Worm (Caenorhabditis elegans) whole organism, L1 larva: ENCODE data around the gene lec-12.

Source experiments
- C04F5.9 ChIP-seq: sonication (generic microtip); optimal IDR thresholded peaks from 2 replicates; lab custom pipeline; 2016; ENCODE audit warnings: missing genetic modification characterization, missing compliant biosample characterization
- aly-2 ChIP-seq: fragments of 150-350 bp; optimal IDR thresholded peaks from 2 replicates; lab custom pipeline; 2014; ENCODE audit warnings: missing biosample characterization, missing genetic modification characterization
- ceh-63 ChIP-seq: fragments of 200-800 bp; sonication (Bioruptor generic); optimal IDR thresholded peaks from 2 replicates; lab custom pipeline; 2018; ENCODE audit warnings: mild to moderate bottlenecking, missing genetic modification characterization, missing compliant biosample characterization
- ceh-90 ChIP-seq: sonication (generic microtip); optimal IDR thresholded peaks from 2 replicates; lab custom pipeline; 2016; ENCODE audit warnings: missing genetic modification characterization, missing compliant biosample characterization
- ces-1 ChIP-seq: fragments of 150-350 bp; optimal IDR thresholded peaks from 2 replicates; lab custom pipeline; 2014; ENCODE audit warnings: missing biosample characterization, missing genetic modification reagents, missing genetic modification characterization
- dpl-1 ChIP-seq, 3 experiments: fragments of 150-350 bp in 2 of 3; sonication (generic microtip) in 1 of 3; optimal IDR thresholded peaks; 2 replicates each; lab custom pipeline; 2014 to 2017; ENCODE audit warnings: missing biosample characterization in 3 of 3, missing genetic modification characterization in 3 of 3, missing genetic modification reagents in 3 of 3
- efl-1 ChIP-seq, 4 experiments: fragments of 150-350 bp; optimal IDR thresholded peaks in 3 of 4; peaks in 1 of 4; 1 replicate in 1 of 4; 2 replicates in 3 of 4; lab custom pipeline; 2014; ENCODE audit warnings: missing biosample characterization in 2 of 4, missing genetic modification characterization in 2 of 4, missing genetic modification reagents in 2 of 4
- efl-3 ChIP-seq: fragments of 200-800 bp; sonication (Bioruptor generic); optimal IDR thresholded peaks from 2 replicates; lab custom pipeline; 2018; ENCODE audit warnings: mild to moderate bottlenecking, missing genetic modification characterization, missing compliant biosample characterization
- egl-13 ChIP-seq: sonication (generic microtip); optimal IDR thresholded peaks from 2 replicates; lab custom pipeline; 2016; ENCODE audit warnings: missing genotype, missing genetic modification reagents, missing genetic modification characterization, missing compliant biosample characterization
- egl-27 ChIP-seq, 2 experiments: fragments of 150-350 bp in 1 of 2; sonication (generic microtip); optimal IDR thresholded peaks; 3 replicates each; lab custom pipeline; 2017 to 2018; ENCODE audit warnings: missing biosample characterization in 2 of 2, missing genetic modification characterization in 2 of 2, missing genetic modification reagents in 2 of 2
- elt-2 ChIP-seq: sonication (generic microtip); optimal IDR thresholded peaks from 2 replicates; lab custom pipeline; 2016; ENCODE audit warnings: missing genetic modification characterization, mild to moderate bottlenecking, inconsistent platforms, missing compliant biosample characterization, missing genetic modification reagents
- ets-5 ChIP-seq: fragments of 200-800 bp; sonication (Bioruptor generic); IDR thresholded peaks from 2 replicates; pipeline ENCODE4 v1.3.6; 2022; ENCODE audit warnings: missing genetic modification characterization, missing compliant biosample characterization
- fkh-10 ChIP-seq: sonication (generic microtip); optimal IDR thresholded peaks from 2 replicates; lab custom pipeline; 2017; ENCODE audit warnings: missing biosample characterization, missing genetic modification reagents, missing genetic modification characterization
- fkh-4 ChIP-seq: sonication (generic microtip); optimal IDR thresholded peaks from 2 replicates; lab custom pipeline; 2016; ENCODE audit warnings: missing compliant biosample characterization, missing genetic modification characterization, borderline replicate concordance
- fkh-8 ChIP-seq: sonication (generic microtip); optimal IDR thresholded peaks from 2 replicates; lab custom pipeline; 2016; ENCODE audit warnings: mild to moderate bottlenecking, missing genetic modification characterization, missing compliant biosample characterization
- fos-1 ChIP-seq: fragments of 150-350 bp; optimal IDR thresholded peaks from 2 replicates; lab custom pipeline; 2014; ENCODE audit warnings: missing biosample characterization, missing genetic modification characterization
- hlh-17 ChIP-seq: fragments of 200-800 bp; sonication (Bioruptor generic); optimal IDR thresholded peaks from 2 replicates; lab custom pipeline; 2018; ENCODE audit warnings: missing genetic modification characterization, mild to moderate bottlenecking, missing compliant biosample characterization, moderate library complexity, borderline replicate concordance
- hpl-2 ChIP-seq: fragments of 150-350 bp; optimal IDR thresholded peaks from 2 replicates; lab custom pipeline; 2014; ENCODE audit warnings: missing biosample characterization, missing genetic modification reagents, missing genetic modification characterization
- irx-1 ChIP-seq: sonication (generic microtip); optimal IDR thresholded peaks from 2 replicates; lab custom pipeline; 2016; ENCODE audit warnings: missing genetic modification characterization, missing compliant biosample characterization
- isw-1 ChIP-seq: fragments of 200-800 bp; sonication (Bioruptor generic); IDR thresholded peaks from 2 replicates; pipeline ENCODE4 v1.3.6; 2022; ENCODE audit warnings: missing genetic modification characterization, missing compliant biosample characterization
- jun-1 ChIP-seq: fragments of 150-350 bp; optimal IDR thresholded peaks from 2 replicates; lab custom pipeline; 2014; ENCODE audit warnings: missing biosample characterization, missing genetic modification reagents, missing genetic modification characterization
- lin-13 ChIP-seq: fragments of 150-350 bp; optimal IDR thresholded peaks from 2 replicates; lab custom pipeline; 2014; ENCODE audit warnings: missing biosample characterization, missing genetic modification reagents, missing genetic modification characterization
- lin-35 ChIP-seq, 2 experiments: fragments of 150-350 bp; optimal IDR thresholded peaks; 2 replicates each; lab custom pipeline; 2014; ENCODE audit warnings: missing biosample characterization in 2 of 2, missing genetic modification characterization in 2 of 2, missing genetic modification reagents in 2 of 2
- lin-39 ChIP-seq: fragments of 150-350 bp; optimal IDR thresholded peaks from 2 replicates; lab custom pipeline; 2014; ENCODE audit warnings: missing biosample characterization, missing genetic modification reagents, missing genetic modification characterization
- lsy-2 ChIP-seq, 2 experiments: fragments of 150-350 bp; optimal IDR thresholded peaks; 2 replicates each; lab custom pipeline; 2014; ENCODE audit warnings: missing biosample characterization in 2 of 2, missing genetic modification characterization in 2 of 2
- mab-9 ChIP-seq: fragments of 200-800 bp; sonication (Bioruptor generic); IDR thresholded peaks from 2 replicates; pipeline ENCODE4 v1.3.6; 2022; ENCODE audit warnings: missing genetic modification reagents, missing genetic modification characterization, missing compliant biosample characterization
- mdl-1 ChIP-seq, 2 experiments: fragments of 150-350 bp; optimal IDR thresholded peaks; 2 replicates each; lab custom pipeline; 2014 to 2017; ENCODE audit warnings: missing biosample characterization in 2 of 2, missing genetic modification characterization in 2 of 2, inconsistent platforms in 1 of 2
- mef-2 ChIP-seq: fragments of 150-350 bp; optimal IDR thresholded peaks from 2 replicates; lab custom pipeline; 2014; ENCODE audit warnings: missing biosample characterization, missing genetic modification characterization
- mep-1 ChIP-seq: fragments of 150-350 bp; optimal IDR thresholded peaks from 2 replicates; lab custom pipeline; 2014; ENCODE audit warnings: missing biosample characterization, missing genetic modification characterization
- nhr-11 ChIP-seq: fragments of 150-350 bp; optimal IDR thresholded peaks from 2 replicates; lab custom pipeline; 2014; ENCODE audit warnings: missing biosample characterization, missing genetic modification characterization
- nhr-12 ChIP-seq: sonication (generic microtip); optimal IDR thresholded peaks from 2 replicates; lab custom pipeline; 2017; ENCODE audit warnings: missing biosample characterization, missing genetic modification characterization
- nhr-19 ChIP-seq: fragments of 200-800 bp; sonication (Bioruptor generic); conservative IDR thresholded peaks from 2 replicates; pipeline ENCODE4 v1.3.6; 2022; ENCODE audit warnings: missing genetic modification characterization, missing compliant biosample characterization
- nhr-237 ChIP-seq: fragments of 150-350 bp; optimal IDR thresholded peaks from 2 replicates; lab custom pipeline; 2014; ENCODE audit warnings: missing biosample characterization, missing genetic modification characterization
- nhr-71 ChIP-seq: sonication (generic microtip); optimal IDR thresholded peaks from 2 replicates; lab custom pipeline; 2016; ENCODE audit warnings: mild to moderate bottlenecking, missing genetic modification characterization, moderate library complexity, missing compliant biosample characterization
- nhr-76 ChIP-seq: sonication (generic microtip); optimal IDR thresholded peaks from 2 replicates; lab custom pipeline; 2017; ENCODE audit warnings: missing biosample characterization, missing genetic modification characterization
- nhr-77 ChIP-seq: fragments of 150-350 bp; optimal IDR thresholded peaks from 2 replicates; lab custom pipeline; 2014; ENCODE audit warnings: missing biosample characterization, missing genetic modification characterization
- pax-3 ChIP-seq: fragments of 200-800 bp; sonication (Bioruptor generic); optimal IDR thresholded peaks from 2 replicates; lab custom pipeline; 2018; ENCODE audit warnings: mild to moderate bottlenecking, missing genetic modification characterization, moderate library complexity, missing compliant biosample characterization
- pqm-1 ChIP-seq: sonication (generic microtip); optimal IDR thresholded peaks from 3 replicates; lab custom pipeline; 2017; ENCODE audit warnings: missing biosample characterization, missing genetic modification characterization
- rnt-1 ChIP-seq: sonication (generic microtip); optimal IDR thresholded peaks from 2 replicates; lab custom pipeline; 2016; ENCODE audit warnings: mild to moderate bottlenecking, missing genetic modification characterization, moderate library complexity, missing compliant biosample characterization
- snpc-4 ChIP-seq: fragments of 150-350 bp; optimal IDR thresholded peaks from 2 replicates; lab custom pipeline; 2014; ENCODE audit warnings: missing biosample characterization, missing genetic modification characterization
- snu-23 ChIP-seq: sonication (generic microtip); optimal IDR thresholded peaks from 2 replicates; lab custom pipeline; 2016; ENCODE audit warnings: missing genetic modification characterization, missing compliant biosample characterization
- sptf-1 ChIP-seq: fragments of 150-350 bp; optimal IDR thresholded peaks from 2 replicates; lab custom pipeline; 2014; ENCODE audit warnings: missing biosample characterization, missing genetic modification characterization
- sup-37 ChIP-seq: fragments of 200-800 bp; sonication (Bioruptor generic); optimal IDR thresholded peaks from 2 replicates; lab custom pipeline; 2018; ENCODE audit warnings: mild to moderate bottlenecking, missing genetic modification characterization, missing compliant biosample characterization
- swsn-7 ChIP-seq: sonication (generic microtip); optimal IDR thresholded peaks from 2 replicates; lab custom pipeline; 2016; ENCODE audit warnings: missing genetic modification characterization, missing compliant biosample characterization
- tbx-2 ChIP-seq: sonication (generic microtip); optimal IDR thresholded peaks from 2 replicates; lab custom pipeline; 2016; ENCODE audit warnings: missing genetic modification characterization, missing compliant biosample characterization
- unc-30 ChIP-seq: sonication (generic microtip); optimal IDR thresholded peaks from 2 replicates; lab custom pipeline; 2017; ENCODE audit warnings: missing biosample characterization, missing genetic modification characterization
- unc-86 ChIP-seq: sonication (generic microtip); optimal IDR thresholded peaks from 2 replicates; lab custom pipeline; 2016; ENCODE audit warnings: missing genetic modification characterization, missing compliant biosample characterization
- vab-15 ChIP-seq: sonication (generic microtip); optimal IDR thresholded peaks from 2 replicates; lab custom pipeline; 2017; ENCODE audit warnings: missing genotype, mild to moderate bottlenecking, missing genetic modification characterization, missing compliant biosample characterization
- xbp-1 ChIP-seq: sonication (generic microtip); optimal IDR thresholded peaks from 2 replicates; lab custom pipeline; 2016; ENCODE audit warnings: missing genetic modification characterization, missing compliant biosample characterization
- zag-1 ChIP-seq: fragments of 150-350 bp; optimal IDR thresholded peaks from 2 replicates; lab custom pipeline; 2014; ENCODE audit warnings: missing biosample characterization, missing genetic modification characterization
- zip-4 ChIP-seq: fragments of 200-800 bp; sonication (Bioruptor generic); optimal IDR thresholded peaks from 2 replicates; lab custom pipeline; 2018; ENCODE audit warnings: mild to moderate bottlenecking, missing genetic modification characterization, moderate library complexity, missing compliant biosample characterization
- ztf-11 ChIP-seq, 2 experiments: sonication (generic microtip); optimal IDR thresholded peaks; 2 replicates each; lab custom pipeline; 2016 to 2017; ENCODE audit warnings: missing genetic modification characterization in 2 of 2, missing biosample characterization in 1 of 2, missing compliant biosample characterization in 1 of 2
- ztf-4 ChIP-seq: fragments of 150-350 bp; optimal IDR thresholded peaks from 2 replicates; lab custom pipeline; 2014; ENCODE audit warnings: missing biosample characterization, missing genetic modification characterization

The lec-12 gene

DNA sequence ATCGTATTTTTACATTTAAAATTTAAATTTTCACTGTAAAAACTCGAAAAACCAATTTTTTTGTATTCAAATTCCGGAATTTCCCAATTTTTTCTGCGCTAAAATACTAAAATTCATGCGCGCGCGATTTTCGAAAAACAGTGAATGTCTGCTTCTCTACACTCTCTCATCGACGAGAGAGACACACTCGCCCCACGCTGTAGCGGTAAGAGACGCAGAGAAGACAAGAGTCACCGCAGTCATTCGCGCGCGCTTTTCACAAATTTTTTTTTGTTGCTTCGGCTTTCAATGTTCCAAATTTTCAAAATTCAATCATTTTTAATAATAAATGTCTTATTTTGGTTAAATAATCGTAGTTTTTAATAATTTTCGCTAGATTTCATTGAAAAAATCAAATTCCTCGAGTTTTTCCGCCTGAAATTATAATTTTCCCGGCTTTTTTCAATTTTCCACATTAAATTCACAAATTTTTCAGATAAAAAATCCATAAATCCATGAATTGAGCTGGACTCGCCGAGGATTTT, 18.4 kb upstream of the lec-12 start, which contains the start of gene arid-1:
TSS of gene arid-1 (plus strand) at position 474 of the 524 bp plus-strand sequence.
- TF ChIP-seq xbp-1 (tag; lab: Kevin White, UChicago) (peak; percentile 8), mab-9 (GFP tag; lab: Robert Waterston, UW) (no peak), fkh-8 (tag; lab: Kevin White, UChicago) (no peak), swsn-7 (tag; lab: Kevin White, UChicago) (peak; percentile 48), rnt-1 (tag; lab: Kevin White, UChicago) (no peak), efl-3 (GFP tag; lab: Kevin White, UChicago) (no peak), pqm-1 (tag; lab: Kevin White, UChicago) (no peak), nhr-71 (tag; lab: Kevin White, UChicago) (peak; percentile 64), nhr-12 (no peak), ets-5 (GFP tag; lab: Robert Waterston, UW) (no peak), lin-39 (no peak), nhr-76 (tag; lab: Kevin White, UChicago) (no peak), ztf-4 (tag; lab: Kevin White, UChicago) (no peak), vab-15 (tag; lab: Kevin White, UChicago) (no peak), lin-35 (GFP tag; optimal IDR thresholded peaks at IDR 0.05; lab: Kevin White, UChicago) (peak; percentile 74 to 87), nhr-19 (GFP tag; lab: Robert Waterston, UW) (no peak), irx-1 (tag; lab: Kevin White, UChicago) (peak; percentile 7), hlh-17 (GFP tag; lab: Kevin White, UChicago) (no peak), lin-13 (GFP tag; lab: Kevin White, UChicago) (no peak), sup-37 (GFP tag; lab: Kevin White, UChicago) (no peak), zip-4 (no peak), aly-2 (no peak), dpl-1 (GFP tag; optimal IDR thresholded peaks at IDR 0.05; lab: Kevin White, UChicago) (peak; percentile 56 to 77 (median 70)), fkh-4 (tag; lab: Kevin White, UChicago) (no peak), hpl-2 (GFP tag; lab: Kevin White, UChicago) (no peak), pax-3 (tag; lab: Kevin White, UChicago) (no peak), fos-1 (no peak), mdl-1 (tag; optimal IDR thresholded peaks at IDR 0.05; lab: Kevin White, UChicago) (peak in 1 of 2 experiments; percentile 41), fkh-10 (GFP tag; lab: Kevin White, UChicago) (no peak), mef-2 (tag; lab: Kevin White, UChicago) (no peak), tbx-2 (peak; percentile 34), lsy-2 (tag; optimal IDR thresholded peaks at IDR 0.05; lab: Kevin White, UChicago) (peak; percentile 15 to 56), zag-1 (tag; lab: Kevin White, UChicago) (no peak), sptf-1 (no peak), isw-1 (GFP tag; lab: Robert Waterston, UW) (peak; percentile 9), egl-13 (tag; lab: Kevin White, UChicago) (no peak), snu-23 (GFP tag; lab: Kevin White, UChicago) (peak; percentile 61), egl-27 (tag; optimal IDR thresholded peaks at IDR 0.05; lab: Kevin White, UChicago) (no peak), unc-86 (tag; lab: Kevin White, UChicago) (no peak), ztf-11 (tag; optimal IDR thresholded peaks at IDR 0.05; lab: Kevin White, UChicago) (no peak), elt-2 (no peak), nhr-11 (no peak), nhr-237 (tag; lab: Kevin White, UChicago) (no peak), ces-1 (no peak), efl-1 (optimal IDR thresholded peaks at IDR 0.05; lab: Kevin White, UChicago) (peak; percentile 76 to 81), efl-1 (GFP tag; optimal IDR thresholded peaks at IDR 0.05 in 1 of 2; lab: Kevin White, UChicago) (peak; percentile 74 to 96), ceh-63 (GFP tag; lab: Kevin White, UChicago) (no peak), unc-30 (tag; lab: Kevin White, UChicago) (no peak), C04F5.9 (tag; lab: Kevin White, UChicago) (no peak), snpc-4 (tag; lab: Kevin White, UChicago) (peak; percentile 18), mep-1 (tag; lab: Kevin White, UChicago) (peak; percentile 27), ceh-90 (tag; lab: Kevin White, UChicago) (no peak), nhr-77 (tag; lab: Kevin White, UChicago) (no peak), jun-1 (tag; lab: Kevin White, UChicago) (no peak)
